Fruit fly (Drosophila melanogaster) whole organism, embryonic: ENCODE results near the gene st.
A peak's percentile ranks its signal among the peaks of the same experiment; 100 is the strongest.

Experiments
- Bgb ChIP-seq: fragments of 200-800 bp; sonication (Bioruptor generic); IDR thresholded peaks from 2 replicates; pipeline ENCODE4 v1.3.6; 2022; ENCODE audit warnings: missing biosample characterization, missing genetic modification characterization; ENCODE audit not compliant: partially characterized antibody
- CG10366 ChIP-seq: fragments of 200-800 bp; sonication (Bioruptor generic); IDR thresholded peaks from 2 replicates; pipeline ENCODE4 v1.3.6; 2022; ENCODE audit warnings: missing biosample characterization, missing genetic modification characterization
- CG10979 ChIP-seq: fragments of 200-800 bp; sonication (Bioruptor generic); optimal IDR thresholded peaks from 2 replicates; lab custom pipeline; 2018; ENCODE audit warnings: missing biosample characterization, mild to moderate bottlenecking, missing genetic modification characterization, moderate library complexity
- CG12104 ChIP-seq: fragments of 200-800 bp; sonication (Bioruptor generic); optimal IDR thresholded peaks from 3 replicates; lab custom pipeline; 2016; ENCODE audit warnings: missing biosample characterization, missing genetic modification characterization
- CG12219 ChIP-seq: fragments of 200-800 bp; sonication (Bioruptor generic); optimal IDR thresholded peaks from 3 replicates; lab custom pipeline; 2018; ENCODE audit warnings: missing biosample characterization, mild to moderate bottlenecking, missing genetic modification characterization
- CG12942 ChIP-seq: fragments of 200-800 bp; sonication (Bioruptor generic); optimal IDR thresholded peaks from 3 replicates; lab custom pipeline; 2016; ENCODE audit warnings: missing biosample characterization, missing genetic modification characterization
- CG14965 ChIP-seq: fragments of 200-800 bp; sonication (Bioruptor generic); optimal IDR thresholded peaks from 2 replicates; lab custom pipeline; 2016; ENCODE audit warnings: missing biosample characterization, missing genetic modification characterization, borderline replicate concordance
- CG15514 ChIP-seq: fragments of 200-800 bp; sonication (Bioruptor generic); optimal IDR thresholded peaks from 3 replicates; lab custom pipeline; 2017; ENCODE audit warnings: missing biosample characterization, missing genetic modification characterization, mild to moderate bottlenecking, moderate library complexity, missing genetic modification reagents
- CG1647 ChIP-seq: fragments of 200-800 bp; sonication (Bioruptor generic); optimal IDR thresholded peaks from 3 replicates; lab custom pipeline; 2016; ENCODE audit warnings: missing biosample characterization, missing genetic modification characterization
- CG17912 ChIP-seq: fragments of 200-800 bp; sonication (Bioruptor generic); optimal IDR thresholded peaks from 2 replicates; lab custom pipeline; 2018; ENCODE audit warnings: missing biosample characterization, mild to moderate bottlenecking, missing genetic modification characterization
- CG2202 ChIP-seq: fragments of 200-800 bp; sonication (Bioruptor generic); optimal IDR thresholded peaks from 2 replicates; lab custom pipeline; 2018; ENCODE audit warnings: missing biosample characterization, mild to moderate bottlenecking, missing genetic modification characterization
- CG30403 ChIP-seq: fragments of 200-800 bp; sonication (Bioruptor generic); optimal IDR thresholded peaks from 3 replicates; lab custom pipeline; 2016; ENCODE audit warnings: missing biosample characterization, missing genetic modification characterization
- CG32532 ChIP-seq: fragments of 200-800 bp; sonication (Bioruptor generic); IDR thresholded peaks from 2 replicates; pipeline ENCODE4 v1.3.6; 2022; ENCODE audit warnings: missing biosample characterization, missing genetic modification characterization
- CG3838 ChIP-seq: fragments of 200-800 bp; sonication (Bioruptor generic); optimal IDR thresholded peaks from 3 replicates; lab custom pipeline; 2016; ENCODE audit warnings: missing biosample characterization, missing genetic modification characterization
- CG3847 ChIP-seq: fragments of 200-800 bp; sonication (Bioruptor generic); IDR thresholded peaks from 2 replicates; pipeline ENCODE4 v1.3.6; 2022; ENCODE audit warnings: missing biosample characterization, missing genetic modification characterization
- CG6791 ChIP-seq: fragments of 200-800 bp; sonication (Bioruptor generic); IDR thresholded peaks from 3 replicates; pipeline ENCODE4 v1.3.6; 2022; ENCODE audit warnings: missing biosample characterization, missing genetic modification characterization; ENCODE audit not compliant: partially characterized antibody
- CG8290 ChIP-seq, 3 experiments: fragments of 200-800 bp; sonication (Bioruptor generic); optimal IDR thresholded peaks; 2 replicates each; lab custom pipeline; 2016 to 2019; ENCODE audit warnings: missing biosample characterization in 3 of 3, missing genetic modification characterization in 3 of 3, mild to moderate bottlenecking in 2 of 3, moderate library complexity in 1 of 3
- CG8359 ChIP-seq: fragments of 200-800 bp; sonication (Bioruptor generic); optimal IDR thresholded peaks from 2 replicates; lab custom pipeline; 2017; ENCODE audit warnings: missing biosample characterization, mild to moderate bottlenecking, missing genetic modification characterization, borderline replicate concordance
- Camta ChIP-seq: fragments of 200-800 bp; sonication (Bioruptor generic); optimal IDR thresholded peaks from 2 replicates; lab custom pipeline; 2016; ENCODE audit warnings: missing biosample characterization, missing genetic modification characterization
- CkIIα-i1 ChIP-seq: fragments of 200-800 bp; sonication (Bioruptor generic); IDR thresholded peaks from 2 replicates; pipeline ENCODE4 v1.3.6; 2022; ENCODE audit warnings: missing biosample characterization, missing genetic modification characterization
- Dip2 ChIP-seq: fragments of 200-800 bp; sonication (Bioruptor generic); IDR thresholded peaks from 2 replicates; pipeline ENCODE4 v1.3.6; 2022; ENCODE audit warnings: missing biosample characterization, missing genetic modification characterization
- Dll ChIP-seq: fragments of 200-800 bp; sonication (Bioruptor generic); IDR thresholded peaks from 4 replicates; pipeline ENCODE4 v1.3.6; 2022; ENCODE audit warnings: missing biosample characterization, missing genetic modification characterization; ENCODE audit not compliant: partially characterized antibody
- Doc2 ChIP-seq: fragments of 200-800 bp; sonication (Bioruptor generic); IDR thresholded peaks from 2 replicates; pipeline ENCODE4 v1.3.6; 2022; ENCODE audit warnings: missing biosample characterization, missing genetic modification characterization
- Elba2 ChIP-seq: fragments of 200-800 bp; sonication (Bioruptor generic); optimal IDR thresholded peaks from 3 replicates; lab custom pipeline; 2016; ENCODE audit warnings: missing biosample characterization, missing genetic modification characterization
- Ets65A ChIP-seq: fragments of 200-800 bp; sonication (Bioruptor generic); peaks from one replicate; lab custom pipeline; 2016; ENCODE audit warnings: missing biosample characterization, missing genetic modification characterization
- H2.0 ChIP-seq: fragments of 200-800 bp; sonication (Bioruptor generic); IDR thresholded peaks from 2 replicates; pipeline ENCODE4 v1.3.6; 2022; ENCODE audit warnings: missing biosample characterization, missing genetic modification characterization
- Hmx ChIP-seq: fragments of 200-800 bp; sonication (Bioruptor generic); optimal IDR thresholded peaks from 2 replicates; lab custom pipeline; 2016; ENCODE audit warnings: missing biosample characterization, missing genetic modification characterization
- Mad ChIP-seq: fragments of 200-800 bp; sonication (Bioruptor generic); optimal IDR thresholded peaks from 2 replicates; lab custom pipeline; 2016; ENCODE audit warnings: missing biosample characterization, missing genetic modification characterization
- Mes4 ChIP-seq: fragments of 200-800 bp; sonication (Bioruptor generic); optimal IDR thresholded peaks from 2 replicates; lab custom pipeline; 2016; ENCODE audit warnings: missing biosample characterization, missing genetic modification characterization
- Ravus ChIP-seq: fragments of 200-800 bp; sonication (Bioruptor generic); IDR thresholded peaks from 2 replicates; pipeline ENCODE4 v1.3.6; 2022; ENCODE audit warnings: missing biosample characterization, missing genetic modification characterization
- Sox100B ChIP-seq: fragments of 200-800 bp; sonication (Bioruptor generic); optimal IDR thresholded peaks from 3 replicates; lab custom pipeline; 2018; ENCODE audit warnings: missing biosample characterization, mild to moderate bottlenecking, missing genetic modification characterization
- Sox102F ChIP-seq: fragments of 200-800 bp; sonication (Bioruptor generic); optimal IDR thresholded peaks from 2 replicates; lab custom pipeline; 2018; ENCODE audit warnings: missing biosample characterization, mild to moderate bottlenecking, missing genetic modification characterization, moderate library complexity
- al ChIP-seq: fragments of 200-800 bp; sonication (Bioruptor generic); IDR thresholded peaks from 2 replicates; pipeline ENCODE4 v1.3.6; 2022; ENCODE audit warnings: missing biosample characterization, missing genetic modification characterization
- ase ChIP-seq: fragments of 200-800 bp; sonication (Bioruptor generic); IDR thresholded peaks from 3 replicates; pipeline ENCODE4 v1.3.6; 2022; ENCODE audit warnings: missing biosample characterization, missing genetic modification characterization
- cad ChIP-seq: fragments of >200 bp; optimal IDR thresholded peaks from 2 replicates; lab custom pipeline; 2017; ENCODE audit warnings: missing biosample characterization, missing genetic modification characterization
- cato ChIP-seq: fragments of 200-800 bp; sonication (Bioruptor generic); optimal IDR thresholded peaks from 2 replicates; lab custom pipeline; 2016; ENCODE audit warnings: missing biosample characterization, missing genetic modification characterization, borderline replicate concordance
- da ChIP-seq: fragments of 200-800 bp; sonication (Bioruptor generic); optimal IDR thresholded peaks from 2 replicates; lab custom pipeline; 2016; ENCODE audit warnings: missing biosample characterization, missing genetic modification characterization
- dm ChIP-seq: fragments of 200-800 bp; sonication (Bioruptor generic); optimal IDR thresholded peaks from 3 replicates; lab custom pipeline; 2016; ENCODE audit warnings: missing biosample characterization, missing genetic modification characterization
- fd96Cb ChIP-seq: fragments of 200-800 bp; sonication (Bioruptor generic); optimal IDR thresholded peaks from 2 replicates; lab custom pipeline; 2018; ENCODE audit warnings: missing biosample characterization, mild to moderate bottlenecking, missing genetic modification characterization, moderate library complexity
- grn ChIP-seq: fragments of 200-800 bp; sonication (Bioruptor generic); optimal IDR thresholded peaks from 3 replicates; lab custom pipeline; 2017; ENCODE audit warnings: missing biosample characterization, missing genetic modification characterization
- hkb ChIP-seq, 2 experiments: fragments of 200-800 bp in 1 of 2; fragments of >200 bp in 1 of 2; sonication (Bioruptor generic) in 1 of 2; IDR thresholded peaks in 1 of 2; optimal IDR thresholded peaks in 1 of 2; 2 replicates each; pipeline versions ENCODE4 v1.3.6 to Lab custom; 2017 to 2022; ENCODE audit warnings: missing biosample characterization in 1 of 2, missing genetic modification characterization in 1 of 2
- lilli ChIP-seq: fragments of 200-800 bp; sonication (Bioruptor generic); optimal IDR thresholded peaks from 3 replicates; lab custom pipeline; 2016; ENCODE audit warnings: missing biosample characterization, missing genetic modification characterization
- luna ChIP-seq: fragments of 200-800 bp; sonication (Bioruptor generic); optimal IDR thresholded peaks from 2 replicates; lab custom pipeline; 2016; ENCODE audit warnings: missing biosample characterization, missing genetic modification characterization
- maf-S ChIP-seq: fragments of 200-800 bp; sonication (Bioruptor generic); optimal IDR thresholded peaks from 2 replicates; lab custom pipeline; 2016; ENCODE audit warnings: missing biosample characterization, missing genetic modification characterization
- mirr ChIP-seq: fragments of 200-800 bp; sonication (Bioruptor generic); optimal IDR thresholded peaks from 3 replicates; lab custom pipeline; 2018; ENCODE audit warnings: missing biosample characterization, mild to moderate bottlenecking, missing genetic modification characterization
- nau ChIP-seq: fragments of 200-800 bp; sonication (Bioruptor generic); optimal IDR thresholded peaks from 3 replicates; lab custom pipeline; 2017; ENCODE audit warnings: missing biosample characterization, mild to moderate bottlenecking, missing genetic modification characterization, missing genetic modification reagents
- pho ChIP-seq: fragments of 200-800 bp; sonication (Bioruptor generic); optimal IDR thresholded peaks from 2 replicates; lab custom pipeline; 2016; ENCODE audit warnings: missing biosample characterization, missing genetic modification characterization
- sima ChIP-seq: fragments of 200-800 bp; sonication (Bioruptor generic); optimal IDR thresholded peaks from 2 replicates; lab custom pipeline; 2016; ENCODE audit warnings: missing biosample characterization, missing genetic modification characterization
- tx ChIP-seq: fragments of 200-800 bp; sonication (Bioruptor generic); optimal IDR thresholded peaks from 2 replicates; lab custom pipeline; 2016; ENCODE audit warnings: missing biosample characterization, missing genetic modification characterization
- unc-4 ChIP-seq: fragments of 200-800 bp; sonication (Bioruptor generic); IDR thresholded peaks from 2 replicates; pipeline ENCODE4 v1.3.6; 2022; ENCODE audit warnings: missing biosample characterization, missing genetic modification characterization; ENCODE audit not compliant: partially characterized antibody
- wor ChIP-seq: fragments of 200-800 bp; sonication (Bioruptor generic); IDR thresholded peaks from 2 replicates; pipeline ENCODE4 v1.3.6; 2022; ENCODE audit warnings: missing biosample characterization, missing genetic modification characterization

Gene st

dm6 chr3L:16544220-16544619 lies 46.8 kb downstream of the st start (continued):
- TF ChIP-seq grn (GFP tag; lab: Kevin White, UChicago) (no peak), Dip2 (GFP tag; lab: Robert Waterston, UW) (no peak), mirr (GFP tag; lab: Kevin White, UChicago) (no peak), hkb (optimal IDR thresholded peaks at IDR 0.05; lab: Kevin White, UChicago) (no peak), hkb (GFP tag; IDR thresholded peaks at IDR 0.05; lab: Robert Waterston, UW) (no peak), fd96Cb (tag; lab: Kevin White, UChicago) (peak; percentile 71), CG2202 (tag; lab: Kevin White, UChicago) (no peak), CG10366 (GFP tag; lab: Robert Waterston, UW) (peak; percentile 45; the same call in 1 of the 2 replicates), Dll (no peak), cato (GFP tag; lab: Kevin White, UChicago) (no peak), CG12942 (GFP tag; lab: Kevin White, UChicago) (peak; percentile 31), cad (GFP tag; lab: Kevin White, UChicago) (no peak), CG3838 (GFP tag; lab: Kevin White, UChicago) (no peak), Mad (GFP tag; lab: Kevin White, UChicago) (no peak), luna (GFP tag; lab: Kevin White, UChicago) (no peak), Mes4 (GFP tag; lab: Kevin White, UChicago) (no peak), Hmx (GFP tag; lab: Kevin White, UChicago) (no peak), Bgb (GFP tag; lab: Robert Waterston, UW) (no peak), da (GFP tag; lab: Kevin White, UChicago) (no peak), sima (GFP tag; lab: Kevin White, UChicago) (no peak), nau (GFP tag; lab: Kevin White, UChicago) (no peak), CG32532 (GFP tag; lab: Robert Waterston, UW) (peak; percentile 45; the same call in 1 of the 2 replicates), wor (peak; percentile 58), Ravus (GFP tag; lab: Robert Waterston, UW) (no peak), lilli (GFP tag; lab: Kevin White, UChicago) (peak; percentile 47), CG30403 (GFP tag; lab: Kevin White, UChicago) (peak; percentile 32), CG3847 (GFP tag; lab: Robert Waterston, UW) (peak; percentile 26; the same call in 1 of the 2 replicates), Ets65A (GFP tag; lab: Kevin White, UChicago) (peak; percentile 11), Sox102F (GFP tag; lab: Kevin White, UChicago) (peak; percentile 76), CG14965 (GFP tag; lab: Kevin White, UChicago) (no peak), Doc2 (GFP tag; lab: Robert Waterston, UW) (no peak), CG15514 (GFP tag; lab: Kevin White, UChicago) (no peak), CG8290 (GFP tag; optimal IDR thresholded peaks at IDR 0.05; lab: Kevin White, UChicago) (no peak), CG8290 (tag; optimal IDR thresholded peaks at IDR 0.05; lab: Kevin White, UChicago) (peak in 1 of 2 experiments; percentile 23), Sox100B (no peak), tx (GFP tag; lab: Kevin White, UChicago) (peak; percentile 21), CG10979 (no peak), CG6791 (GFP tag; lab: Robert Waterston, UW) (no peak), CG17912 (GFP tag; lab: Kevin White, UChicago) (no peak), dm (GFP tag; lab: Kevin White, UChicago) (no peak), al (GFP tag; lab: Robert Waterston, UW) (no peak), maf-S (GFP tag; lab: Kevin White, UChicago) (no peak), CG12219 (GFP tag; lab: Kevin White, UChicago) (peak; percentile 10), CkIIα-i1 (GFP tag; lab: Robert Waterston, UW) (no peak), ase (no peak; the same call in 2 of the 3 replicates), pho (GFP tag; lab: Kevin White, UChicago) (no peak), H2.0 (no peak), CG12104 (GFP tag; lab: Kevin White, UChicago) (no peak), Elba2 (GFP tag; lab: Kevin White, UChicago) (no peak), Camta (peak; percentile 11), CG8359 (GFP tag; lab: Kevin White, UChicago) (no peak), unc-4 (GFP tag; lab: Robert Waterston, UW) (no peak), CG1647 (GFP tag; lab: Kevin White, UChicago) (peak; percentile 21)
